Fruit fly (Drosophila melanogaster) whole organism, prepupa: ENCODE measurements around the gene CG4789.
A peak's percentile ranks its signal among the peaks of the same experiment; 100 is the strongest.

Experiments used
- CG10631 ChIP-seq: fragments of 200-800 bp; sonication (Bioruptor generic); optimal IDR thresholded peaks from 2 replicates; lab custom pipeline; 2016; ENCODE audit warnings: missing biosample characterization, missing genetic modification characterization
- CG11762 ChIP-seq: fragments of 200-800 bp; sonication (Bioruptor generic); optimal IDR thresholded peaks from 3 replicates; lab custom pipeline; 2016; ENCODE audit warnings: missing biosample characterization, missing genetic modification characterization; ENCODE audit not compliant: insufficient read depth
- CG15336 ChIP-seq: fragments of 200-800 bp; sonication (Bioruptor generic); IDR thresholded peaks from 2 replicates; pipeline ENCODE4 v1.3.6; 2022; ENCODE audit warnings: missing biosample characterization, missing genetic modification characterization
- CG1621 ChIP-seq: fragments of 200-800 bp; sonication (Bioruptor generic); optimal IDR thresholded peaks from 3 replicates; lab custom pipeline; 2018; ENCODE audit warnings: missing biosample characterization, mild to moderate bottlenecking, missing genetic modification characterization
- CG31627 ChIP-seq: fragments of 200-800 bp; sonication (Bioruptor generic); optimal IDR thresholded peaks from 3 replicates; lab custom pipeline; 2016; ENCODE audit warnings: missing biosample characterization, missing genetic modification characterization
- CG32006 ChIP-seq: fragments of 200-800 bp; sonication (Bioruptor generic); optimal IDR thresholded peaks from 3 replicates; lab custom pipeline; 2017; ENCODE audit warnings: missing biosample characterization, mild to moderate bottlenecking, missing genetic modification characterization
- CG34406 ChIP-seq: fragments of 200-800 bp; sonication (Bioruptor generic); optimal IDR thresholded peaks from 3 replicates; lab custom pipeline; 2016; ENCODE audit warnings: missing biosample characterization, missing genetic modification characterization
- CG3919 ChIP-seq: fragments of 200-800 bp; sonication (Bioruptor generic); optimal IDR thresholded peaks from 3 replicates; lab custom pipeline; 2016; ENCODE audit warnings: missing biosample characterization, missing genetic modification characterization
- CG4318 ChIP-seq: fragments of 200-800 bp; sonication (Bioruptor generic); optimal IDR thresholded peaks from 3 replicates; lab custom pipeline; 2017; ENCODE audit warnings: missing biosample characterization, mild to moderate bottlenecking, missing genetic modification characterization
- CG8119 ChIP-seq: fragments of 200-800 bp; sonication (Bioruptor generic); IDR thresholded peaks from 3 replicates; pipeline ENCODE4 v1.3.6; 2022; ENCODE audit warnings: missing biosample characterization, missing genetic modification characterization
- Eip75B ChIP-seq: fragments of 200-800 bp; sonication (Bioruptor generic); optimal IDR thresholded peaks from 3 replicates; lab custom pipeline; 2016; ENCODE audit warnings: missing biosample characterization, missing genetic modification characterization
- Eip78C ChIP-seq: fragments of 200-800 bp; sonication (Bioruptor generic); peaks from one replicate; lab custom pipeline; 2016; ENCODE audit warnings: missing biosample characterization, missing genetic modification characterization
- Ets96B ChIP-seq: fragments of 200-800 bp; optimal IDR thresholded peaks from 2 replicates; lab custom pipeline; 2019; ENCODE audit warnings: missing biosample characterization, mild to moderate bottlenecking, missing genetic modification characterization, moderate library complexity
- Gug ChIP-seq: fragments of 200-800 bp; sonication (Bioruptor generic); IDR thresholded peaks from 2 replicates; pipeline ENCODE4 v1.3.6; 2022; ENCODE audit warnings: missing biosample characterization, missing genetic modification characterization
- Met ChIP-seq: fragments of 200-800 bp; sonication (Bioruptor generic); optimal IDR thresholded peaks from 3 replicates; lab custom pipeline; 2016; ENCODE audit warnings: missing biosample characterization, missing genetic modification characterization
- OdsH ChIP-seq: fragments of 200-800 bp; sonication (Bioruptor generic); optimal IDR thresholded peaks from 3 replicates; lab custom pipeline; 2016; ENCODE audit warnings: missing biosample characterization, missing genetic modification characterization
- Smox ChIP-seq: fragments of 200-800 bp; sonication (Bioruptor generic); optimal IDR thresholded peaks from 3 replicates; lab custom pipeline; 2016; ENCODE audit warnings: missing biosample characterization, missing genetic modification characterization
- achi ChIP-seq: fragments of 200-800 bp; sonication (Bioruptor generic); optimal IDR thresholded peaks from 3 replicates; lab custom pipeline; 2016; ENCODE audit warnings: missing biosample characterization, missing genetic modification characterization
- acj6 ChIP-seq: fragments of 200-800 bp; sonication (Bioruptor generic); optimal IDR thresholded peaks from 3 replicates; lab custom pipeline; 2016; ENCODE audit warnings: missing biosample characterization, missing genetic modification characterization
- cyc ChIP-seq: fragments of 200-800 bp; sonication (Bioruptor generic); optimal IDR thresholded peaks from 3 replicates; lab custom pipeline; 2016; ENCODE audit warnings: missing biosample characterization, missing genetic modification characterization
- fd59A ChIP-seq: fragments of 200-800 bp; sonication (Bioruptor generic); optimal IDR thresholded peaks from 2 replicates; lab custom pipeline; 2017; ENCODE audit warnings: missing biosample characterization, mild to moderate bottlenecking, missing genetic modification characterization, missing genetic modification reagents
- net ChIP-seq: fragments of 200-800 bp; sonication (Bioruptor generic); optimal IDR thresholded peaks from 3 replicates; lab custom pipeline; 2016; ENCODE audit warnings: missing biosample characterization, missing genetic modification characterization
- pdm3 ChIP-seq: fragments of 200-800 bp; sonication (Bioruptor generic); optimal IDR thresholded peaks from 3 replicates; lab custom pipeline; 2016; ENCODE audit warnings: missing biosample characterization, missing genetic modification characterization
- ss ChIP-seq, 2 experiments: fragments of 200-800 bp; sonication (Bioruptor generic); optimal IDR thresholded peaks; 2 replicates in 1 of 2; 3 replicates in 1 of 2; lab custom pipeline; 2017 to 2018; ENCODE audit warnings: mild to moderate bottlenecking in 2 of 2, missing biosample characterization in 2 of 2, missing genetic modification characterization in 2 of 2, moderate library complexity in 1 of 2
- svp ChIP-seq: fragments of 200-800 bp; sonication (Bioruptor generic); peaks from one replicate; lab custom pipeline; 2016; ENCODE audit warnings: missing biosample characterization, missing genetic modification characterization

The CG4789 gene

DNA sequence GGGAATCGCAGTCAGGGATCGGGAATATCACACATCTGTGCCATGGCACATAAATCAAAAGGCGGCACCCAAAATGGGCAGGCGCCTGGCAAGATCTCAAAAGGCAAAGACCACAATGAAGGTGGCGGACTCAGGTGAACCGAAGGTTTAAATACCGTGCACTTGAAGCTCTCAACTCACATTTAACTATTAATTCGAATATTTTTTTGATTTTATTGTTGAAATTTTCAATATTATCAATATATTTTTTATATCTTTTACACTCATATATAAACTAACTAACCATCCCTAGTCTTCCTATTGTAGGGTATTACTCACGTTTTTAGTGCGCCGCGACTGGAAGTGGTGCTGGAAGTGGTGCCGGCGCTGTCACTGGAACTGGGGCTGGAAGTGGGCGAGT lies 48.2 kb downstream of the CG4789 start:
- no peak for TF ChIP-seq CG11762 (GFP tag; lab: Kevin White, UChicago)
- peak; percentile 4 for TF ChIP-seq CG10631 (GFP tag; lab: Kevin White, UChicago)
- TF ChIP-seq svp (GFP tag; lab: Kevin White, UChicago): peak; percentile 55
- TF ChIP-seq pdm3: no peak
- TF ChIP-seq CG34406 (GFP tag; lab: Kevin White, UChicago): peak; percentile 4
- TF ChIP-seq CG3919: peak; percentile 37
- no peak for TF ChIP-seq CG1621 (tag; lab: Kevin White, UChicago)
- peak; percentile 73 for TF ChIP-seq Eip78C (GFP tag; lab: Kevin White, UChicago)
- no peak for TF ChIP-seq Ets96B
- 0 out of 2 replicates have a peak, but pooled peaks have one; percentile 28 for TF ChIP-seq CG15336 (GFP tag; lab: Robert Waterston, UW)
- peak; percentile 1 for TF ChIP-seq net (GFP tag; lab: Kevin White, UChicago)
- TF ChIP-seq CG32006: peak; percentile 50
- peak; percentile 17 for TF ChIP-seq acj6 (GFP tag; lab: Kevin White, UChicago)
- peak; percentile 36; the same call in 1 of the 3 replicates for TF ChIP-seq CG8119 (GFP tag; lab: Robert Waterston, UW)
- peak; percentile 23 for TF ChIP-seq OdsH (GFP tag; lab: Kevin White, UChicago)

- TF ChIP-seq achi (GFP tag; lab: Kevin White, UChicago) (no peak), Eip75B (GFP tag; lab: Kevin White, UChicago) (no peak), CG4318 (GFP tag; lab: Kevin White, UChicago) (no peak), Smox (GFP tag; lab: Kevin White, UChicago) (no peak), ss (GFP tag; optimal IDR thresholded peaks at IDR 0.05; lab: Kevin White, UChicago) (no peak), Gug (no peak), CG32006 (no peak), fd59A (GFP tag; lab: Kevin White, UChicago) (no peak), CG10631 (GFP tag; lab: Kevin White, UChicago) (no peak), Met (GFP tag; lab: Kevin White, UChicago) (no peak), CG31627 (GFP tag; lab: Kevin White, UChicago) (no peak), cyc (GFP tag; lab: Kevin White, UChicago) (no peak)
Observed at dm6 chrX:16849517-16849916, 48.8 kb downstream of the CG4789 start.
